Fruit fly (Drosophila melanogaster) whole organism, prepupa: ENCODE data around the gene Sos.

Source experiments
- CG6808 ChIP-seq: fragments of 200-800 bp; sonication (Bioruptor generic); optimal IDR thresholded peaks from 3 replicates; lab custom pipeline; 2017; ENCODE audit warnings: missing biosample characterization, missing genetic modification characterization, mild to moderate bottlenecking, moderate library complexity, missing genetic modification reagents
- Gug ChIP-seq: fragments of 200-800 bp; sonication (Bioruptor generic); IDR thresholded peaks from 2 replicates; pipeline ENCODE4 v1.3.6; 2022; ENCODE audit warnings: missing biosample characterization, missing genetic modification characterization
- Met ChIP-seq: fragments of 200-800 bp; sonication (Bioruptor generic); optimal IDR thresholded peaks from 3 replicates; lab custom pipeline; 2016; ENCODE audit warnings: missing biosample characterization, missing genetic modification characterization

DNA sequence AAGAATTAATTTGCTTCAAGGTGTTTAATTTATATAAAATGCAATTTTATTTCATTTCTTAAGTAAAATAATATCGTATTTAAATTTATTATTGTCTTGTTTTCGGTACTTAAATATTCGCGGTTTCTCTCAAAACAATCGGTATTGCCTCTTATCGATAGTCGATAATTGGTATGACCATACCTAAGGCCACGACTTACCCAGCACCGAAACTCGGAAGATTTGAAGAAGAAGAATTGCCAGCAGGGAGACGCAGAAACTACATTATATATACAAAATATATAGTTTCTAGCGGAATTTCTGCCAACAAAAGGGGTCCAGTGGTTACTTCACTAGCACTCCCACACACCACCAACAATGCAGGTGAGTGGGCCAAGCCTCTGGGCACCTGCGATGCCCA, 42.7 kb upstream of the Sos start:
- TF ChIP-seq Gug (GFP tag; lab: Robert Waterston, UW) (no peak), Met (GFP tag; lab: Kevin White, UChicago) (no peak), CG6808 (GFP tag; lab: Kevin White, UChicago) (no peak)
